Worm (Caenorhabditis elegans): ENCODE data around the gene F38B6.2.
A peak's percentile ranks its signal among the peaks of the same experiment; 100 is the strongest.

F38B6.2 gene

DNA sequence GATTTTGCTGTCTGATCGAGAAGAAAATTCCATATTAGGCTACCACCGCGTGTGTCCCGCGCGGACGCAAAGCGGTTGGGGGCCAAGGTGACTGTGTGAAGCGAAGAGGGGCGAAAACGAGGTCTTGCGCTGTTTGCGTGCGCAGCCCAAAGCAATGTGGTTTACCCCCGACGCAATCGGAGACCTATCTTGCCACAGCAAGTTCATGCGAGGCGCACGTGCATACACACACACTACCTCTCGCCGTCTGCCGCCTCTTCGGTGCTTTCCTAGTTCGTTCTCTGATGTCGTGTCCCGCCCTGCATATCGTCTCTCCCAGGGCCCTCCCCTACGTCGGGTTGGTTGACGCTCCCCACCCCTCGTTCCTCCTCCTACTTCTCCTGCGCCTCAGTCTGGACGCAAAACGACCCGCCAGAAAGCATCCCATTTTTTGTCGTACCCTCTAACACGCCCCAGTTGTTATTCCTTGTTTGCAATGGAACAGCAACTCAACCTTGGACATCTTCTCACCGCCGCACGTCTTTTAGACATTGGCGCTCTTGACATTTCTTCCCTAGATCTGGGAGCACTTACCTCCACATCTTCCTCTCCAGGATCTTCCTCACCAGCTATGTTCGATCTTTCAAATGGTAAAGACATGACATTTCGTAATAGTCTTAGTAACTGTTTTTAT, 43.8 kb downstream of the F38B6.2 start, which contains the start of gene mdl-1 (continued):
- TF ChIP-seq sem-2 (GFP tag; optimal IDR thresholded peaks at IDR 0.05) (no peak), M03D4.4 (tag; optimal IDR thresholded peaks at IDR 0.05) (peak; percentile 56), nhr-2 (tag; optimal IDR thresholded peaks at IDR 0.05) (peak; percentile 48), zip-8 (tag; optimal IDR thresholded peaks at IDR 0.05) (peak; percentile 38), ztf-11 (tag; optimal IDR thresholded peaks at IDR 0.05) (peak; percentile 76), ces-1 (GFP tag; optimal IDR thresholded peaks at IDR 0.05) (peak; percentile 39), flh-1 (GFP tag; optimal IDR thresholded peaks at IDR 0.05) (no peak), tbx-8 (GFP tag; optimal IDR thresholded peaks at IDR 0.05) (peak; percentile 65), ham-2 (GFP tag; optimal IDR thresholded peaks at IDR 0.05) (peak; percentile 100), ceh-39 (tag; optimal IDR thresholded peaks at IDR 0.05) (no peak), snpc-4 (tag; optimal IDR thresholded peaks at IDR 0.05) (no peak), bed-3 (GFP tag; optimal IDR thresholded peaks at IDR 0.05) (peak; percentile 46)

DNA sequence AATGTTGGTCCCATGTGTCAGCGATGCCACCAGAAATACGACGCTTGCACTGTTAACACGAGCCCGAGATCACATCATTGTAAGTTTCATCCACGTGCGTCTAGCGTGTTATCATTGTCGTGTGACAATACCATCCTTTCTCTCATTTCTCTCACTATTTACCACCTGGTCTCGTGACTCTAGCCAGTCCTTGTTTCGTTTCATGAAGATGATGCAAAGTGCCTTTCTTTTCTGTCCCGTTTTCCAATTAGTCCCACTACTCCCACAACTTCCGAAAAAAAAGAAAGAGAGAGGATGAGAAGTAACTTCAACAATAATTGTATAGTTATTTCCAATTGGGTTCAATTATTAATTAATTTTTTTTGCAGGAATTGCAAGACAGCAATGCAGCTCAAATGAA, 44.6 kb downstream of the F38B6.2 start:
- no peak for TF ChIP-seq mls-2 (tag; optimal IDR thresholded peaks at IDR 0.05)
- no peak for TF ChIP-seq lin-13 (tag; optimal IDR thresholded peaks at IDR 0.05)
- TF ChIP-seq unc-120 (tag; optimal IDR thresholded peaks at IDR 0.05; ENCODE audit: poor library complexity, severe bottlenecking), result peak; percentile 5

DNA sequence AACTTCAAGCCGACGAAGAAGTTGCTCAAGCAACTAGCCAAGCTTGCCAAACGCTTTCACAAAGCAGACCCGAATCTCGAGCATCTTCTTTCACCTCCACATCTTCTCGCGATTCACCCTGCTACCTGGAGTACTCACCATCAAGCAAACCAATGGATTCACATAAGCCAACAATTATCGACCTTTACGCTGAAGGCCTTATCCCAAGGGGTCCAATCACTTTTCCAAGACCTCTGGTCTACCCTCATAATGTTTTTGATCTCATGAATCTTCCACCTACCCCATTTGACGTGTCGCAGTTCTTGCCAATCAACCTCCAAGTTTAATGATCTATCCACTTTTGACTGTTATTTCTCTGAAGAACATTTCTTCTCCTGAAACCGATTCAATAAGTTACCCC, 45.0 kb downstream of the F38B6.2 start:
- no peak for TF ChIP-seq snpc-4 (tag; optimal IDR thresholded peaks at IDR 0.05)
- no peak for TF ChIP-seq ceh-83 (GFP tag; optimal IDR thresholded peaks at IDR 0.05)
- no peak for TF ChIP-seq lsy-2 (tag; optimal IDR thresholded peaks at IDR 0.05)

DNA sequence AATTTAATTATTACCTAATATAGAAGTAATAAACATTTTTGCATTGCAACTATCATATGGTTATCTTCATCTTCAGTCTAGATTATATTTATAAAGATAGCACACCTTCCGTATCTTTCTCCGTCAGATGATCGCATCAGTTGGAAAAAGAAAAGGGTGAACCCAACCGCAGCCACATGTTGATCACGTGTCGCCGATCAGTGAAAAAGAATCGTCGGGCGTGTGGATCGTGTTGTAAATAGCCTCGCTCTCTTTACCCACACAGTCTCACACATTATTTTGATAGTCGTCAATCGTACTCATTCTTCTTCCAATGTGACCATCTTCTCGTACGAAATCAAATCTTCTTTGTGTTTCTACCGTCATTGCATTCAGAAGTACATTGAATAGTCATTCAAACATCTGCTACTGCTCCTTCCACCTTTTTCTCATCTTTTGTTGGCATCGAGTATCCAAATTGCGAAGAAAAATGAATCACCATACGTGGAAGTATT, 45.6 kb downstream of the F38B6.2 start:
- TF ChIP-seq ces-1 (GFP tag; optimal IDR thresholded peaks at IDR 0.05) (no peak), ceh-43 (GFP tag; optimal IDR thresholded peaks at IDR 0.05) (no peak), flh-1 (GFP tag; optimal IDR thresholded peaks at IDR 0.05) (no peak), elt-3 (tag; optimal IDR thresholded peaks at IDR 0.05) (peak; percentile 89), tbx-8 (GFP tag; optimal IDR thresholded peaks at IDR 0.05) (peak; percentile 17), mep-1 (tag; optimal IDR thresholded peaks at IDR 0.05) (peak; percentile 39), elt-1 (tag; optimal IDR thresholded peaks at IDR 0.05; ENCODE audit: borderline replicate concordance, insufficient read depth) (peak; percentile 98), zip-8 (tag; optimal IDR thresholded peaks at IDR 0.05) (no peak), sem-2 (GFP tag; optimal IDR thresholded peaks at IDR 0.05) (no peak), nhr-28 (tag; optimal IDR thresholded peaks at IDR 0.05) (no peak), M03D4.4 (tag; optimal IDR thresholded peaks at IDR 0.05) (no peak), ceh-39 (tag; optimal IDR thresholded peaks at IDR 0.05) (no peak), unc-39 (tag; optimal IDR thresholded peaks at IDR 0.05) (no peak), drap-1 (GFP tag; optimal IDR thresholded peaks at IDR 0.05) (no peak), lin-32 (GFP tag; optimal IDR thresholded peaks at IDR 0.05) (no peak), ceh-83 (GFP tag; optimal IDR thresholded peaks at IDR 0.05) (peak; percentile 23), lin-13 (tag; optimal IDR thresholded peaks at IDR 0.05) (no peak), ham-2 (GFP tag; optimal IDR thresholded peaks at IDR 0.05) (peak; percentile 58), lsy-2 (tag; optimal IDR thresholded peaks at IDR 0.05) (peak; percentile 10), unc-120 (tag; optimal IDR thresholded peaks at IDR 0.05; ENCODE audit: poor library complexity, severe bottlenecking) (peak; percentile 35), pha-4 (tag; optimal IDR thresholded peaks at IDR 0.05) (peak; percentile 42), mls-2 (tag; optimal IDR thresholded peaks at IDR 0.05) (no peak), nhr-237 (tag; optimal IDR thresholded peaks at IDR 0.05) (peak; percentile 36), nhr-76 (tag; optimal IDR thresholded peaks at IDR 0.05) (no peak), ztf-11 (tag; optimal IDR thresholded peaks at IDR 0.05) (no peak), sptf-1 (tag; optimal IDR thresholded peaks at IDR 0.05) (no peak), bed-3 (GFP tag; optimal IDR thresholded peaks at IDR 0.05) (no peak), cnd-1 (tag; optimal IDR thresholded peaks at IDR 0.05) (no peak), unc-62 (GFP tag; optimal IDR thresholded peaks at IDR 0.05) (peak; percentile 82), blmp-1 (tag; optimal IDR thresholded peaks at IDR 0.05) (no peak), hlh-1 (tag; optimal IDR thresholded peaks at IDR 0.05) (peak; percentile 45), nhr-2 (tag; optimal IDR thresholded peaks at IDR 0.05) (no peak), mab-5 (tag; optimal IDR thresholded peaks at IDR 0.05) (no peak), snpc-4 (tag; optimal IDR thresholded peaks at IDR 0.05) (no peak), nhr-12 (tag; optimal IDR thresholded peaks at IDR 0.05) (no peak)
